Worm (Caenorhabditis elegans) whole organism, L4/young adult: Measurements from ENCODE around the gene gst-24.
"Not testable (repeated sequence)": the region's sequence is repeated elsewhere in the genome, so short reads cannot be mapped to it uniquely, and the experiment has no call there.

Experiments
- W03F9.2 ChIP-seq: fragments of 150-350 bp; optimal IDR thresholded peaks from 2 replicates; lab custom pipeline; 2014; ENCODE audit warnings: missing biosample characterization, missing genetic modification characterization
- dao-5 ChIP-seq: sonication (generic microtip); optimal IDR thresholded peaks from 2 replicates; lab custom pipeline; 2016; ENCODE audit warnings: missing genotype, missing genetic modification characterization, moderate library complexity, missing compliant biosample characterization
- him-1 ChIP-seq: sonication (generic microtip); optimal IDR thresholded peaks from 2 replicates; lab custom pipeline; 2016; ENCODE audit warnings: missing genotype, missing genetic modification reagents, missing genetic modification characterization, missing compliant biosample characterization

gst-24 gene

ce11 chrII:13611186-13611585, at the start of gene gst-24:
Gene gst-24, minus strand, starts transcription at chrII:13611366.
- TF ChIP-seq him-1 (tag; lab: Kevin White, UChicago) = no peak
- TF ChIP-seq W03F9.2 (tag; lab: Kevin White, UChicago) = no peak
- TF ChIP-seq dao-5 = no peak

DNA sequence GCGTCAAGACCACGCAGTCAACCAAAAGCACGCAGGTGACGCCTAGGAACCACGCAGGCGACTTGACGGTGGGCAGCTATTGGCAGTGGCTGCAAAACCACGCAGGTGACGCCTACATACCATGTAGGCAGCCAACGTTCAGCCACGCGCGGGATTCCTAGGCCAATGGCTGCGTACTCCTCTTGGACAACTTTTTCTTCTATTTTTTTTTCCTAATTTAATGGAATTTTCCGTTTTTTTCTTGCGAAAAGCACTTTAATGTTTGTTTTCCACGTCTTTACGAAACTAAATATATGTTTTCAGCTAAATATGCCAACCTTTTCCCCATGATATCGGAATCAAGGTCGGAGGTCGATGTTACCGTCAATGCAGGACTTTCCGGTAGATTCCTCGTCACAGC, 43.6 kb upstream of the gst-24 start, which contains the start of gene C31C9.9:
Gene C31C9.9 (plus strand): TSS at position 301 of the 400 bp plus-strand sequence.
- TF ChIP-seq dao-5; him-1 (tag; lab: Kevin White, UChicago); W03F9.2 (tag; lab: Kevin White, UChicago): not testable (repeated sequence)

ce11 chrII:13648230-13648629, 37.1 kb upstream of the gst-24 start, which contains the start of gene fbxa-169:
Gene fbxa-169, plus strand, starts transcription at chrII:13648530.
- no peak for TF ChIP-seq him-1 (tag; lab: Kevin White, UChicago)
- TF ChIP-seq W03F9.2 (tag; lab: Kevin White, UChicago) = no peak
- no peak for TF ChIP-seq dao-5

DNA sequence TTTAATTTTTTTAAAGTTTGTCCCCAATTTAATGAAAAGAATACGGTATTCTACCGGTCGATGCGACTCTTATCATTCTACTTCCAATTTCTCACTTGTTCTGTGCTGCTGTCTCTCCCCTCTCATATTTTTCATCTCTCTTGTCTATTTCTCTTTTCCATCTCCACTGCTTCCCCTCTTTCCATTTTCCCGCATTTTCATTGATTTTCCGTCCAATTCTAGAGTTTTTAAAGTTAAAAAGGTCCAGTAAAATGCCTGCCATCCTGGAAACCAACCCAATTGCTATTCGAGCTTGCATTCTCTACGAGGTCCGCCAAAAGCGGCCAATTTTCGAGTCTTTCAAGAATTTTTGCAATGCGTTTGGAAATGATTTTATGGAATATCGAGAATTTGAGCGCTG, 30.1 kb upstream of the gst-24 start, which contains the start of gene fbxa-167:
Gene fbxa-167 (plus strand): TSS at position 179 of the 400 bp plus-strand sequence.
- no peak for TF ChIP-seq dao-5
- no peak for TF ChIP-seq him-1 (tag; lab: Kevin White, UChicago)
- no peak for TF ChIP-seq W03F9.2 (tag; lab: Kevin White, UChicago)

DNA sequence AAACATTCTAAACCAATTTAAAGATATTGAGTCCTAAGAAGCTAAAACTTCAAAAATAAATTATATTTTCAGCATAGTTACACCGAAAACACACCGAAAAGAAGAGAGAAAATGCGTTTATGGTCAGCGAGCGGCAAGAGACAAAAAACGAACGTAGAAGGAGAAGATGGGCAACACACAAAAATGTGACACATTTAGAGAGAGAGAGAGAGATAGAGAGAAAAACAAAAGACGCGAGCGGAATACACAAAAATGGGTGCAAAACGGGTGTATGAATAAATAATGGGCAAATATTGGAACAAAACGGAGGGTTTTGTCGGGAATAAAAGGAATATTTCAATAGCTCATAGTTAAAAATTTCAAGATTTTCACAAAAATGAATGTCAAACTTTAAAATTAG, 29.0 kb upstream of the gst-24 start:
- no peak for TF ChIP-seq dao-5
- TF ChIP-seq him-1 (tag; lab: Kevin White, UChicago) = no peak
- no peak for TF ChIP-seq W03F9.2 (tag; lab: Kevin White, UChicago)

- TF ChIP-seq dao-5 = no peak
- TF ChIP-seq him-1 (tag; lab: Kevin White, UChicago) = no peak
- no peak for TF ChIP-seq W03F9.2 (tag; lab: Kevin White, UChicago)
These were observed 27.4 kb upstream of the gst-24 start for ce11 chrII:13638576-13638975.

- no peak for TF ChIP-seq him-1 (tag; lab: Kevin White, UChicago)
- TF ChIP-seq W03F9.2 (tag; lab: Kevin White, UChicago) = no peak
- TF ChIP-seq dao-5 = no peak
These were observed 26.8 kb upstream of the gst-24 start, which contains the start of gene phdh-1 for ce11 chrII:13637941-13638489. Gene phdh-1, minus strand, starts transcription at chrII:13638480.

DNA sequence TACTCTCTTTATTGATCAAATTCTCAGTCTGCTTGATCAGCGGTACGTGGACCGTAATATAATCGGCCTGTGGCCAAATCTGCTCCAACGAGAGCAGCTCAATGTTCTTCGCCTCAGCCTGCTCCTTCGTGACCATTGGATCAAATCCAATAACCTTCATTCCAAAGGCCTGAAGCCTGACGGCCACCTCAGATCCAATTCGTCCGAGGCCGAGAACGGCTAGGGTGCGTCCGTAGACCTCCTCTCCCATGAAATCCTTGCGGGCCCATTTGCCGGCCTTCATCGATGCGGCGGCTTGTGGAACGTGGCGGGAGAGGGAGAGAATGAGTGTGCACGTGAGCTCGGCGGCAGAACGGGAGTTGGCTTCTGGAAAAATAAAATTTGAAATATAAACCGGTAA, 26.3 kb upstream of the gst-24 start:
- no peak for TF ChIP-seq dao-5
- TF ChIP-seq W03F9.2 (tag; lab: Kevin White, UChicago) = no peak
- no peak for TF ChIP-seq him-1 (tag; lab: Kevin White, UChicago)

ce11 chrII:13636596-13636995, 25.4 kb upstream of the gst-24 start:
- no peak for TF ChIP-seq W03F9.2 (tag; lab: Kevin White, UChicago)
- no peak for TF ChIP-seq dao-5
- no peak for TF ChIP-seq him-1 (tag; lab: Kevin White, UChicago)

ce11 chrII:13632238-13632637, 21.1 kb upstream of the gst-24 start, which contains the start of gene tag-10:
Gene tag-10, plus strand, starts transcription at chrII:13632584.
- TF ChIP-seq him-1 (tag; lab: Kevin White, UChicago) (no peak), dao-5 (no peak), W03F9.2 (tag; lab: Kevin White, UChicago) (no peak)

DNA sequence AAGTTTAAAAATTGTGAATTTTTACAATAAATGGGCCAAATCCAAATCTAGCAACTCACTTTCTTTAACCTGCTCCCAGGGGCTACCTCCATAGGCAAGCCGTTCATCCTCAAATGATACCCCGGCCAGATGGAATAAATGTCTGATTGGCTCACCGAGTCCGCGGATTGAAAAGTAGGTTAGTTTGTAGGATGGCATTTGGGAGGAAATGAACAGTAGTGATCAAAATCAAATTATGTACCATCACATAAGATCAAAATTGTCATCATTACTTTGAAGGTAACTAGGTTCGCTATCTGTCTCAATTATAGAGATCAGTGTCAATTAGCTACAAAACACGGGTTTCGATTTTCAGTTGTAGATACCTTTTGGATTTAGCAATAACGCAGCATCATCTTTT, 19.5 kb upstream of the gst-24 start, which contains the start of the genes gst-17 and gst-18:
Gene gst-17 (minus strand): TSS at position 101 of the 400 bp plus-strand sequence.
Gene gst-18 (minus strand): TSS at position 198 of the 400 bp plus-strand sequence.
- TF ChIP-seq dao-5 (no peak), W03F9.2 (tag; lab: Kevin White, UChicago) (no peak), him-1 (tag; lab: Kevin White, UChicago) (no peak)

- TF ChIP-seq him-1 (tag; lab: Kevin White, UChicago) (no peak), W03F9.2 (tag; lab: Kevin White, UChicago) (no peak), dao-5 (no peak)
These were observed 15.8 kb upstream of the gst-24 start, which contains the start of gene gst-19 for ce11 chrII:13627001-13627400. Gene gst-19, minus strand, starts transcription at chrII:13627145.

ce11 chrII:13624330-13624729, 13.2 kb upstream of the gst-24 start, which contains the start of gene gst-16:
Gene gst-16, minus strand, starts transcription at chrII:13624440.
- TF ChIP-seq him-1 (tag; lab: Kevin White, UChicago) = no peak
- TF ChIP-seq dao-5 = no peak
- no peak for TF ChIP-seq W03F9.2 (tag; lab: Kevin White, UChicago)

ce11 chrII:13617808-13618207, 6.6 kb upstream of the gst-24 start, which contains the start of gene gst-12:
Gene gst-12, minus strand, starts transcription at chrII:13618061.
- TF ChIP-seq dao-5 = no peak
